Worm (Caenorhabditis elegans): Measurements from ENCODE around the gene pbs-3.
A peak's percentile ranks its signal among the peaks of the same experiment; 100 is the strongest.

The pbs-3 gene

ce11 chrII:4993530-4994192, 38.4 kb upstream of the pbs-3 start, which contains the start of the genes eif-1 and vps-24 (continued):
- TF ChIP-seq lir-3 (tag; optimal IDR thresholded peaks at IDR 0.05) (no peak), arid-1 (GFP tag; conservative IDR thresholded peaks at IDR 0.05) (no peak), saeg-2 (GFP tag; IDR thresholded peaks at IDR 0.05) (no peak), nhr-10 (tag; optimal IDR thresholded peaks at IDR 0.05) (no peak), fos-1 (tag; optimal IDR thresholded peaks at IDR 0.05) (no peak), dmd-8 (GFP tag; IDR thresholded peaks at IDR 0.05) (no peak), Y5F2A.4 (GFP tag; optimal IDR thresholded peaks at IDR 0.05) (no peak), ZK337.2 (GFP tag; IDR thresholded peaks at IDR 0.05) (no peak), attf-4 (tag; optimal IDR thresholded peaks at IDR 0.05) (no peak), dve-1 (tag; optimal IDR thresholded peaks at IDR 0.05; ENCODE audit: insufficient read depth) (peak; percentile 16), Y105C5A.15 (GFP tag; IDR thresholded peaks at IDR 0.05) (no peak), Y75B8A.6 (GFP tag; IDR thresholded peaks at IDR 0.05) (no peak), hlh-11 (tag; optimal IDR thresholded peaks at IDR 0.05) (no peak), nhr-11 (tag; optimal IDR thresholded peaks at IDR 0.05) (no peak), nhr-77 (tag; optimal IDR thresholded peaks at IDR 0.05) (no peak), fkh-10 (GFP tag; optimal IDR thresholded peaks at IDR 0.05) (peak; percentile 31), zfp-2 (tag; optimal IDR thresholded peaks at IDR 0.05) (no peak), mep-1 (tag; optimal IDR thresholded peaks at IDR 0.05) (peak; percentile 18), ZK546.5 (tag; optimal IDR thresholded peaks at IDR 0.05) (no peak), vab-7 (GFP tag; IDR thresholded peaks at IDR 0.05) (no peak), lin-1 (GFP tag; IDR thresholded peaks at IDR 0.05) (no peak), Y48G9A.11 (GFP tag; IDR thresholded peaks at IDR 0.05) (0 out of 2 replicates have a peak, but pooled peaks have one; percentile 20), sdz-12 (GFP tag; optimal IDR thresholded peaks at IDR 0.05) (no peak), cey-2 (tag; optimal IDR thresholded peaks at IDR 0.05; ENCODE audit: borderline replicate concordance, insufficient read depth) (no peak), hlh-30 (tag; optimal IDR thresholded peaks at IDR 0.05; ENCODE audit: insufficient read depth) (no peak), madf-5 (GFP tag; IDR thresholded peaks at IDR 0.05) (no peak), daf-12 (tag; optimal IDR thresholded peaks at IDR 0.05) (no peak), ceh-44 (GFP tag; IDR thresholded peaks at IDR 0.05) (no peak), lin-38 (GFP tag; IDR thresholded peaks at IDR 0.05) (peak; percentile 52), dmd-6 (GFP tag; IDR thresholded peaks at IDR 0.05) (no peak), nhr-111 (GFP tag; optimal IDR thresholded peaks at IDR 0.05) (no peak), set-16 (GFP tag; IDR thresholded peaks at IDR 0.05) (no peak), lin-13 (GFP tag; optimal IDR thresholded peaks at IDR 0.05) (peak; percentile 48), snpc-1.2 (GFP tag; IDR thresholded peaks at IDR 0.05) (no peak), egl-27 (tag; optimal IDR thresholded peaks at IDR 0.05) (no peak), ctbp-1 (GFP tag; IDR thresholded peaks at IDR 0.05) (no peak), dmd-9 (GFP tag; IDR thresholded peaks at IDR 0.05) (no peak), F26F4.8 (GFP tag; conservative IDR thresholded peaks at IDR 0.05) (no peak), lim-7 (GFP tag; IDR thresholded peaks at IDR 0.05) (no peak), mdt-29 (GFP tag; IDR thresholded peaks at IDR 0.05) (no peak), madf-9 (GFP tag; conservative IDR thresholded peaks at IDR 0.05) (no peak), mes-2 (tag; optimal IDR thresholded peaks at IDR 0.05; ENCODE audit: poor library complexity, severe bottlenecking) (peak; percentile 96), nhr-25 (tag; optimal IDR thresholded peaks at IDR 0.05; ENCODE audit: borderline replicate concordance, insufficient read depth) (no peak), lsy-2 (tag; optimal IDR thresholded peaks at IDR 0.05) (peak in 1 of 2 experiments; percentile 62), zag-1 (tag; optimal IDR thresholded peaks at IDR 0.05) (no peak), nhr-102 (tag; optimal IDR thresholded peaks at IDR 0.05) (no peak), jun-1 (tag; optimal IDR thresholded peaks at IDR 0.05) (no peak), mxl-2 (GFP tag; conservative IDR thresholded peaks at IDR 0.05) (no peak), tra-1 (GFP tag; IDR thresholded peaks at IDR 0.05) (no peak), ztf-7 (tag; optimal IDR thresholded peaks at IDR 0.05) (no peak)

Measured in whole organism, L4 larva.